Worm (Caenorhabditis elegans) whole organism, L1 larva: ENCODE measurements around the gene Y47D3A.13.

Experiments used
- C04F5.9 ChIP-seq: sonication (generic microtip); optimal IDR thresholded peaks from 2 replicates; lab custom pipeline; 2016; ENCODE audit warnings: missing genetic modification characterization, missing compliant biosample characterization
- C16A3.4 ChIP-seq: fragments of 150-350 bp; optimal IDR thresholded peaks from 2 replicates; lab custom pipeline; 2014; ENCODE audit warnings: missing biosample characterization, missing genetic modification characterization
- F16B12.6 ChIP-seq: fragments of 150-350 bp; optimal IDR thresholded peaks from 2 replicates; lab custom pipeline; 2014; ENCODE audit warnings: missing biosample characterization, missing genetic modification characterization
- alr-1 ChIP-seq: fragments of 200-800 bp; sonication (Bioruptor generic); optimal IDR thresholded peaks from 2 replicates; lab custom pipeline; 2018; ENCODE audit warnings: borderline replicate concordance, mild to moderate bottlenecking, missing genetic modification characterization, missing compliant biosample characterization
- ama-1 ChIP-seq: fragments of 150-350 bp; optimal IDR thresholded peaks from 2 replicates; lab custom pipeline; 2014
- blmp-1 ChIP-seq: fragments of 150-350 bp; optimal IDR thresholded peaks from 2 replicates; lab custom pipeline; 2014; ENCODE audit warnings: missing biosample characterization, missing genetic modification characterization
- ceh-63 ChIP-seq: fragments of 200-800 bp; sonication (Bioruptor generic); optimal IDR thresholded peaks from 2 replicates; lab custom pipeline; 2018; ENCODE audit warnings: mild to moderate bottlenecking, missing genetic modification characterization, missing compliant biosample characterization
- ceh-8 ChIP-seq: fragments of 200-800 bp; sonication (Bioruptor generic); optimal IDR thresholded peaks from 2 replicates; lab custom pipeline; 2018; ENCODE audit warnings: mild to moderate bottlenecking, missing genetic modification characterization, moderate library complexity, missing compliant biosample characterization
- ces-1 ChIP-seq: fragments of 150-350 bp; optimal IDR thresholded peaks from 2 replicates; lab custom pipeline; 2014; ENCODE audit warnings: missing biosample characterization, missing genetic modification reagents, missing genetic modification characterization
- dpl-1 ChIP-seq, 3 experiments: fragments of 150-350 bp in 2 of 3; sonication (generic microtip) in 1 of 3; optimal IDR thresholded peaks; 2 replicates each; lab custom pipeline; 2014 to 2017; ENCODE audit warnings: missing biosample characterization in 3 of 3, missing genetic modification characterization in 3 of 3, missing genetic modification reagents in 3 of 3
- efl-1 ChIP-seq, 4 experiments: fragments of 150-350 bp; optimal IDR thresholded peaks in 3 of 4; peaks in 1 of 4; 1 replicate in 1 of 4; 2 replicates in 3 of 4; lab custom pipeline; 2014; ENCODE audit warnings: missing biosample characterization in 2 of 4, missing genetic modification characterization in 2 of 4, missing genetic modification reagents in 2 of 4
- efl-3 ChIP-seq: fragments of 200-800 bp; sonication (Bioruptor generic); optimal IDR thresholded peaks from 2 replicates; lab custom pipeline; 2018; ENCODE audit warnings: mild to moderate bottlenecking, missing genetic modification characterization, missing compliant biosample characterization
- egl-13 ChIP-seq: sonication (generic microtip); optimal IDR thresholded peaks from 2 replicates; lab custom pipeline; 2016; ENCODE audit warnings: missing genotype, missing genetic modification reagents, missing genetic modification characterization, missing compliant biosample characterization
- elt-3 ChIP-seq, 6 experiments: fragments of 150-350 bp in 1 of 6; sonication (generic microtip); optimal IDR thresholded peaks; 2 replicates each; lab custom pipeline; 2017 to 2018; ENCODE audit warnings: missing biosample characterization in 6 of 6, missing genetic modification characterization in 6 of 6, inconsistent platforms in 1 of 6
- ets-5 ChIP-seq: fragments of 200-800 bp; sonication (Bioruptor generic); IDR thresholded peaks from 2 replicates; pipeline ENCODE4 v1.3.6; 2022; ENCODE audit warnings: missing genetic modification characterization, missing compliant biosample characterization
- fkh-10 ChIP-seq: sonication (generic microtip); optimal IDR thresholded peaks from 2 replicates; lab custom pipeline; 2017; ENCODE audit warnings: missing biosample characterization, missing genetic modification reagents, missing genetic modification characterization
- fkh-4 ChIP-seq: sonication (generic microtip); optimal IDR thresholded peaks from 2 replicates; lab custom pipeline; 2016; ENCODE audit warnings: missing compliant biosample characterization, missing genetic modification characterization, borderline replicate concordance
- fkh-8 ChIP-seq: sonication (generic microtip); optimal IDR thresholded peaks from 2 replicates; lab custom pipeline; 2016; ENCODE audit warnings: mild to moderate bottlenecking, missing genetic modification characterization, missing compliant biosample characterization
- fos-1 ChIP-seq: fragments of 150-350 bp; optimal IDR thresholded peaks from 2 replicates; lab custom pipeline; 2014; ENCODE audit warnings: missing biosample characterization, missing genetic modification characterization
- grh-1 ChIP-seq: fragments of 200-800 bp; sonication (Bioruptor generic); IDR thresholded peaks from 2 replicates; pipeline ENCODE4 v1.3.6; 2022; ENCODE audit warnings: missing genetic modification reagents, missing genetic modification characterization, missing compliant biosample characterization
- jun-1 ChIP-seq: fragments of 150-350 bp; optimal IDR thresholded peaks from 2 replicates; lab custom pipeline; 2014; ENCODE audit warnings: missing biosample characterization, missing genetic modification reagents, missing genetic modification characterization
- lin-14 ChIP-seq: fragments of 200-800 bp; sonication (Bioruptor generic); optimal IDR thresholded peaks from 2 replicates; lab custom pipeline; 2018; ENCODE audit warnings: mild to moderate bottlenecking, missing genetic modification characterization, moderate library complexity, missing compliant biosample characterization
- lin-39 ChIP-seq: fragments of 150-350 bp; optimal IDR thresholded peaks from 2 replicates; lab custom pipeline; 2014; ENCODE audit warnings: missing biosample characterization, missing genetic modification reagents, missing genetic modification characterization
- lir-3 ChIP-seq: sonication (generic microtip); optimal IDR thresholded peaks from 2 replicates; lab custom pipeline; 2016; ENCODE audit warnings: mild to moderate bottlenecking, missing genetic modification characterization, moderate library complexity, missing compliant biosample characterization; ENCODE audit not compliant: poor library complexity
- lsy-2 ChIP-seq, 2 experiments: fragments of 150-350 bp; optimal IDR thresholded peaks; 2 replicates each; lab custom pipeline; 2014; ENCODE audit warnings: missing biosample characterization in 2 of 2, missing genetic modification characterization in 2 of 2
- mep-1 ChIP-seq: fragments of 150-350 bp; optimal IDR thresholded peaks from 2 replicates; lab custom pipeline; 2014; ENCODE audit warnings: missing biosample characterization, missing genetic modification characterization
- nhr-12 ChIP-seq: sonication (generic microtip); optimal IDR thresholded peaks from 2 replicates; lab custom pipeline; 2017; ENCODE audit warnings: missing biosample characterization, missing genetic modification characterization
- nhr-20 ChIP-seq: sonication (generic microtip); optimal IDR thresholded peaks from 2 replicates; lab custom pipeline; 2016; ENCODE audit warnings: mild to moderate bottlenecking, missing genetic modification characterization, missing compliant biosample characterization
- nhr-237 ChIP-seq: fragments of 150-350 bp; optimal IDR thresholded peaks from 2 replicates; lab custom pipeline; 2014; ENCODE audit warnings: missing biosample characterization, missing genetic modification characterization
- nhr-47 ChIP-seq: sonication (generic microtip); optimal IDR thresholded peaks from 2 replicates; lab custom pipeline; 2016; ENCODE audit warnings: mild to moderate bottlenecking, missing genetic modification characterization, moderate library complexity, missing compliant biosample characterization
- nhr-84 ChIP-seq: sonication (generic microtip); optimal IDR thresholded peaks from 2 replicates; lab custom pipeline; 2017; ENCODE audit warnings: missing biosample characterization, missing genetic modification characterization
- nhr-90 ChIP-seq: sonication (generic microtip); optimal IDR thresholded peaks from 2 replicates; lab custom pipeline; 2016; ENCODE audit warnings: mild to moderate bottlenecking, missing genetic modification characterization, missing compliant biosample characterization; ENCODE audit not compliant: poor library complexity
- pag-3 ChIP-seq: sonication (generic microtip); optimal IDR thresholded peaks from 2 replicates; lab custom pipeline; 2017; ENCODE audit warnings: missing genetic modification characterization, mild to moderate bottlenecking, missing compliant biosample characterization, antibody characterized with exemption, borderline replicate concordance; ENCODE audit not compliant: insufficient read depth
- rnt-1 ChIP-seq: sonication (generic microtip); optimal IDR thresholded peaks from 2 replicates; lab custom pipeline; 2016; ENCODE audit warnings: mild to moderate bottlenecking, missing genetic modification characterization, moderate library complexity, missing compliant biosample characterization
- skn-1 ChIP-seq: fragments of 150-350 bp; optimal IDR thresholded peaks from 2 replicates; lab custom pipeline; 2014; ENCODE audit warnings: missing biosample characterization, missing genetic modification characterization
- snpc-4 ChIP-seq: fragments of 150-350 bp; optimal IDR thresholded peaks from 2 replicates; lab custom pipeline; 2014; ENCODE audit warnings: missing biosample characterization, missing genetic modification characterization
- sox-4 ChIP-seq: sonication (generic microtip); optimal IDR thresholded peaks from 2 replicates; lab custom pipeline; 2016; ENCODE audit warnings: missing genetic modification characterization, missing compliant biosample characterization
- tbx-2 ChIP-seq: sonication (generic microtip); optimal IDR thresholded peaks from 2 replicates; lab custom pipeline; 2016; ENCODE audit warnings: missing genetic modification characterization, missing compliant biosample characterization
- tlp-1 ChIP-seq: fragments of 150-350 bp; optimal IDR thresholded peaks from 2 replicates; lab custom pipeline; 2014; ENCODE audit warnings: missing biosample characterization, missing genetic modification characterization
- unc-130 ChIP-seq: fragments of 150-350 bp; optimal IDR thresholded peaks from 2 replicates; lab custom pipeline; 2017; ENCODE audit warnings: missing biosample characterization, missing genetic modification characterization, inconsistent platforms
- unc-30 ChIP-seq: sonication (generic microtip); optimal IDR thresholded peaks from 2 replicates; lab custom pipeline; 2017; ENCODE audit warnings: missing biosample characterization, missing genetic modification characterization
- unc-62 ChIP-seq: fragments of 150-350 bp; optimal IDR thresholded peaks from 2 replicates; lab custom pipeline; 2014; ENCODE audit warnings: missing biosample characterization, missing genetic modification reagents, missing genetic modification characterization
- xbp-1 ChIP-seq: sonication (generic microtip); optimal IDR thresholded peaks from 2 replicates; lab custom pipeline; 2016; ENCODE audit warnings: missing genetic modification characterization, missing compliant biosample characterization
- ztf-11 ChIP-seq, 2 experiments: sonication (generic microtip); optimal IDR thresholded peaks; 2 replicates each; lab custom pipeline; 2016 to 2017; ENCODE audit warnings: missing genetic modification characterization in 2 of 2, missing biosample characterization in 1 of 2, missing compliant biosample characterization in 1 of 2
- ztf-4 ChIP-seq: fragments of 150-350 bp; optimal IDR thresholded peaks from 2 replicates; lab custom pipeline; 2014; ENCODE audit warnings: missing biosample characterization, missing genetic modification characterization

The Y47D3A.13 gene

ce11 chrIII:11236788-11237187 is 12.9 kb upstream of the Y47D3A.13 start, which contains the start of the genes Y47D3A.14 and aakb-2 (continued):
- peak; percentile 16 to 65 (median 39) for TF ChIP-seq dpl-1 (GFP tag; optimal IDR thresholded peaks at IDR 0.05; lab: Kevin White, UChicago)
- no peak for TF ChIP-seq efl-3 (GFP tag; lab: Kevin White, UChicago)
- peak; percentile 60 for TF ChIP-seq mep-1 (tag; lab: Kevin White, UChicago)
- peak; percentile 6 for TF ChIP-seq snpc-4 (tag; lab: Kevin White, UChicago)
- no peak for TF ChIP-seq ceh-8 (GFP tag; lab: Kevin White, UChicago)
- no peak for TF ChIP-seq fos-1 (tag; lab: Kevin White, UChicago)
- no peak for TF ChIP-seq grh-1 (GFP tag; lab: Robert Waterston, UW)
- TF ChIP-seq alr-1, result no peak
- TF ChIP-seq nhr-47, result peak; percentile 53
- no peak for TF ChIP-seq ztf-11 (tag; optimal IDR thresholded peaks at IDR 0.05; lab: Kevin White, UChicago)
- TF ChIP-seq egl-13, result no peak
- peak; percentile 42 for TF ChIP-seq rnt-1 (tag; lab: Kevin White, UChicago)
- no peak for TF ChIP-seq nhr-12 (tag; lab: Kevin White, UChicago)
- TF ChIP-seq ets-5 (GFP tag; lab: Robert Waterston, UW), result no peak
- no peak for TF ChIP-seq nhr-84 (tag; lab: Kevin White, UChicago)
- TF ChIP-seq C04F5.9 (tag; lab: Kevin White, UChicago), result no peak
- TF ChIP-seq ztf-4 (tag; lab: Kevin White, UChicago), result no peak
- no peak for TF ChIP-seq jun-1 (tag; lab: Kevin White, UChicago)
- TF ChIP-seq lin-14, result peak; percentile 64
- no peak for TF ChIP-seq lin-39
- no peak for TF ChIP-seq unc-62 (GFP tag; lab: Kevin White, UChicago)
- TF ChIP-seq fkh-4 (tag; lab: Kevin White, UChicago), result no peak
- TF ChIP-seq nhr-237 (tag; lab: Kevin White, UChicago), result no peak
- TF ChIP-seq F16B12.6 (tag; lab: Kevin White, UChicago), result peak; percentile 23
- TF ChIP-seq tlp-1 (tag; lab: Kevin White, UChicago), result no peak
- peak; percentile 19 to 49 for TF ChIP-seq efl-1 (optimal IDR thresholded peaks at IDR 0.05; lab: Kevin White, UChicago)
- peak in 1 of 2 experiments; percentile 60 for TF ChIP-seq efl-1 (GFP tag; optimal IDR thresholded peaks at IDR 0.05 in 1 of 2; lab: Kevin White, UChicago)
- TF ChIP-seq ces-1 (GFP tag; lab: Kevin White, UChicago), result no peak
- peak; percentile 63 to 66 for TF ChIP-seq lsy-2 (tag; optimal IDR thresholded peaks at IDR 0.05; lab: Kevin White, UChicago)
- no peak for TF ChIP-seq ama-1
- TF ChIP-seq nhr-90 (tag; lab: Kevin White, UChicago), result peak; percentile 38
- no peak for TF ChIP-seq unc-30 (tag; lab: Kevin White, UChicago)
- peak; percentile 66 for TF ChIP-seq skn-1
- TF ChIP-seq blmp-1 (tag; lab: Kevin White, UChicago), result peak; percentile 35
- no peak for TF ChIP-seq lir-3 (tag; lab: Kevin White, UChicago)
- peak in 1 of 6 experiments; percentile 24 for TF ChIP-seq elt-3 (tag; optimal IDR thresholded peaks at IDR 0.05; lab: Kevin White, UChicago)
- TF ChIP-seq nhr-20, result peak; percentile 60
- TF ChIP-seq xbp-1 (tag; lab: Kevin White, UChicago), result peak; percentile 55
- peak; percentile 52 for TF ChIP-seq tbx-2
- no peak for TF ChIP-seq pag-3 (tag; lab: Kevin White, UChicago)
- peak; percentile 62 for TF ChIP-seq C16A3.4 (tag; lab: Kevin White, UChicago)
- TF ChIP-seq, all 84 proteins: peak for 28

ce11 chrIII:11234742-11235141 is 10.8 kb upstream of the Y47D3A.13 start, which contains the start of gene Y47D3A.34:
Gene Y47D3A.34 (minus strand): TSS chrIII:11234861.
- TF ChIP-seq fkh-10 (peak; percentile 47), F16B12.6 (tag; lab: Kevin White, UChicago) (no peak), xbp-1 (tag; lab: Kevin White, UChicago) (no peak), efl-1 (optimal IDR thresholded peaks at IDR 0.05; lab: Kevin White, UChicago) (no peak), efl-1 (GFP tag; optimal IDR thresholded peaks at IDR 0.05 in 1 of 2; lab: Kevin White, UChicago) (peak in 1 of 2 experiments; percentile 78), unc-130 (tag; lab: Kevin White, UChicago) (no peak), C16A3.4 (tag; lab: Kevin White, UChicago) (no peak), sox-4 (tag; lab: Kevin White, UChicago) (no peak), ceh-63 (no peak), fkh-8 (tag; lab: Kevin White, UChicago) (no peak)
